Fruit fly (Drosophila melanogaster): ENCODE results near the gene MED20.
A peak's percentile ranks its signal among the peaks of the same experiment; 100 is the strongest.

Gene MED20

DNA sequence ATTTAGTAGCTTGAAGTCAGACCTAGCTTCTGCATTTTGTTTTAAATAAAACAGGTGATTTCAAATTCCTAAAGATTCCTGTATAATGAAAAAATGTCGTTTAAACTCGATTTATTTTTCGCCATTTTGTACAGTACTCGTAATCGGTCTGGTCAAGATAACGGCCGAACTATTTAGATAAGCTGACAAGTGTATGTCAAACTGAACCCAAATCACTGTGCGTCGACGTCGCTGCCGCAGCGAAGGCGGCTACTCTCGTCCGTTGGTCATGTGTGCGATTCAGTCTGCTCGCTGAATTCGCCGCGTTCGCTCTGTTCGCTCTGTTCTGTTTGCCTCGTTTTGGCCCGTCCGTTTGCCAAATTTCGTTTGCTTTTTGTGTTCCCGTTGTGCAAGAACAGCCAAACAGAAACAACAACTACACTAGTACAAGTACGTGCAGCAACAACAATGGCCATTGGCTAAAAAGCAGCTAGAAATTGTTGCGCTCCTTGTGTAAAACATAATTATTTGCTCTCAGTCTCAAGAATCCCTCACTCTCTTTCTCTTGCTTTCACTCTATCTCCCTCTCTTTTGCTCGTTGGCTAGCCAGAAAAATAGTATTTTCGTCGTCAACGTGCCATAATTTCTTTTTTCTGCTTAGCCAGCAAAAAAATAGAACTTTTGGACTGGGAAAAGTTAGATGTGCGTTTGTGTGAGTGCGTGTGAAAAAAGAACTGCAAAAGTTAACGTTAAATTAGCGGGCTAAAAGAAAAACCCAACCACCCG, 15.6 kb upstream of the MED20 start (continued):
- no peak for TF ChIP-seq HHEX (GFP tag; optimal IDR thresholded peaks at IDR 0.05)
- TF ChIP-seq CG3838 (GFP tag; optimal IDR thresholded peaks at IDR 0.05), result no peak
- TF ChIP-seq sob (GFP tag; IDR thresholded peaks at IDR 0.05), result no peak; the same call in 1 of the 2 replicates
- TF ChIP-seq scrt (GFP tag; optimal IDR thresholded peaks at IDR 0.05), result no peak
- TF ChIP-seq NfI (GFP tag; optimal IDR thresholded peaks at IDR 0.05), result no peak
- no peak for TF ChIP-seq Doc2 (GFP tag; IDR thresholded peaks at IDR 0.05)
- no peak for TF ChIP-seq Nf-YB (GFP tag; optimal IDR thresholded peaks at IDR 0.05)
- TF ChIP-seq Chrac-16 (GFP tag; optimal IDR thresholded peaks at IDR 0.05), result no peak
- TF ChIP-seq disco-r (GFP tag; optimal IDR thresholded peaks at IDR 0.05), result no peak
- no peak for TF ChIP-seq tx (GFP tag; optimal IDR thresholded peaks at IDR 0.05)
- no peak for TF ChIP-seq CG1529 (GFP tag; optimal IDR thresholded peaks at IDR 0.05)
- TF ChIP-seq dan (GFP tag; IDR thresholded peaks at IDR 0.05), result no peak
- no peak for TF ChIP-seq bab2 (GFP tag; optimal IDR thresholded peaks at IDR 0.05)
- TF ChIP-seq CG10209 (GFP tag; optimal IDR thresholded peaks at IDR 0.05), result no peak
- TF ChIP-seq CG6175 (GFP tag; IDR thresholded peaks at IDR 0.05), result no peak
- TF ChIP-seq CG9876 (GFP tag; optimal IDR thresholded peaks at IDR 0.05), result no peak
- TF ChIP-seq CG17328 (GFP tag; IDR thresholded peaks at IDR 0.05), result no peak
- TF ChIP-seq hkb (optimal IDR thresholded peaks at IDR 0.05), result no peak
- no peak for TF ChIP-seq hkb (GFP tag; IDR thresholded peaks at IDR 0.05)
- TF ChIP-seq Adf1 (GFP tag; IDR thresholded peaks at IDR 0.05), result peak; percentile 91
- TF ChIP-seq ERR (GFP tag; optimal IDR thresholded peaks at IDR 0.05), result no peak
- no peak for TF ChIP-seq CG7987 (GFP tag; optimal IDR thresholded peaks at IDR 0.05)
- peak; percentile 42 for TF ChIP-seq grn (GFP tag; optimal IDR thresholded peaks at IDR 0.05)
- TF ChIP-seq wdn (GFP tag; IDR thresholded peaks at IDR 0.05), result no peak
- no peak for TF ChIP-seq C15 (GFP tag; IDR thresholded peaks at IDR 0.05)
- 0 out of 3 replicates have a peak, but pooled peaks have one; percentile 36 for TF ChIP-seq CG11695 (GFP tag; IDR thresholded peaks at IDR 0.05)
- no peak for TF ChIP-seq CG7745 (tag; optimal IDR thresholded peaks at IDR 0.05)
- TF ChIP-seq sd (tag; optimal IDR thresholded peaks at IDR 0.05), result peak; percentile 43
- TF ChIP-seq mirr (GFP tag; optimal IDR thresholded peaks at IDR 0.05), result peak; percentile 74
- TF ChIP-seq BEAF-32 (GFP tag; optimal IDR thresholded peaks at IDR 0.05), result no peak
- TF ChIP-seq pnt (GFP tag; optimal IDR thresholded peaks at IDR 0.05), result no peak
- no peak for TF ChIP-seq slou (GFP tag; optimal IDR thresholded peaks at IDR 0.05)
- no peak for TF ChIP-seq Kr (GFP tag; optimal IDR thresholded peaks at IDR 0.05)
- no peak for TF ChIP-seq MTF-1 (GFP tag; optimal IDR thresholded peaks at IDR 0.05; ENCODE audit: borderline replicate concordance)
- TF ChIP-seq CG13123 (GFP tag; optimal IDR thresholded peaks at IDR 0.05), result no peak
- no peak for TF ChIP-seq CG10979 (tag; optimal IDR thresholded peaks at IDR 0.05)
- no peak for TF ChIP-seq CG7963 (GFP tag; IDR thresholded peaks at IDR 0.05; ENCODE audit: partially characterized antibody)
- TF ChIP-seq dysf (GFP tag; IDR thresholded peaks at IDR 0.05), result 0 out of 3 replicates have a peak, but pooled peaks have one; percentile 23
- no peak for TF ChIP-seq fru (optimal IDR thresholded peaks at IDR 0.05)
- TF ChIP-seq NC2β (GFP tag; optimal IDR thresholded peaks at IDR 0.05), result no peak
- peak; percentile 45 for TF ChIP-seq CG6765 (GFP tag; optimal IDR thresholded peaks at IDR 0.05)
- no peak for TF ChIP-seq luna (GFP tag; optimal IDR thresholded peaks at IDR 0.05)
- no peak for TF ChIP-seq CG6813 (GFP tag; optimal IDR thresholded peaks at IDR 0.05)
- no peak for TF ChIP-seq CG17802 (tag; optimal IDR thresholded peaks at IDR 0.05)
- no peak for TF ChIP-seq yki (optimal IDR thresholded peaks at IDR 0.05)
- TF ChIP-seq sqz (GFP tag; optimal IDR thresholded peaks at IDR 0.05), result no peak
- TF ChIP-seq Nf-YA (GFP tag; IDR thresholded peaks at IDR 0.05), result no peak
- 0 out of 3 replicates have a peak, but pooled peaks have one; percentile 26 for TF ChIP-seq z (GFP tag; IDR thresholded peaks at IDR 0.05)
- TF ChIP-seq zfh1 (GFP tag; IDR thresholded peaks at IDR 0.05), result no peak
- TF ChIP-seq ham (GFP tag; IDR thresholded peaks at IDR 0.05), result no peak
- no peak for TF ChIP-seq CG17568 (GFP tag; optimal IDR thresholded peaks at IDR 0.05)

Data from whole organism, embryonic.